Worm (Caenorhabditis elegans): ENCODE measurements around the gene Y77E11A.7.
A peak's percentile ranks its signal among the peaks of the same experiment; 100 is the strongest.

Gene Y77E11A.7

ce11 chrIV:1377699-1378098, 42.0 kb downstream of the Y77E11A.7 start:
- TF ChIP-seq ama-1 (optimal IDR thresholded peaks at IDR 0.05), result no peak
- no peak for TF ChIP-seq nhr-12 (tag; optimal IDR thresholded peaks at IDR 0.05)

DNA sequence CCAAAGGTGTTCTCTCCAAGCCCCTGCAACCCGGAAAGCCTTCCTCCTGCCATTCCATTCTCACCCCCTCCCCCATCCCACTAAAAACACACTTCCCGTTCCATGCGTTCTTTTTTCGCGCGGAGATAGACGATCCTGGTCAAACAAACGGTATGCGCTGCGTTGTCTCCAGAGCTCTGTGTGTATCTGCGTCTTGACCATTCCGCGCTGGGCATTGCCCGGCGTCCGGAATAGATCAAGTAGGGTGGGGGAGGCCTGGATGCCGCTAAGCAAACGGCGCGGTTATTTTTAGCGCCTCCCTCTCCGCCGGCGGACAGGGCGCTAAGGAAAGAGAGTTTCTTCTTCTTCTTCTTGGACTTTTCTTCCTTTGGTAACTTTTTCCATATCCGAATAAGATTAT, 44.4 kb downstream of the Y77E11A.7 start:
- TF ChIP-seq aly-2 (tag; optimal IDR thresholded peaks at IDR 0.05), result no peak

ce11 chrIV:1371300-1371699, 48.3 kb downstream of the Y77E11A.7 start:
- TF ChIP-seq nhr-21 (tag; optimal IDR thresholded peaks at IDR 0.05) (peak; percentile 34), nhr-25 (tag; optimal IDR thresholded peaks at IDR 0.05) (peak; percentile 79), sma-3 (GFP tag; optimal IDR thresholded peaks at IDR 0.05) (no peak), peb-1 (tag; optimal IDR thresholded peaks at IDR 0.05) (peak; percentile 50)

- TF ChIP-seq alr-1 (tag; optimal IDR thresholded peaks at IDR 0.05) (no peak), lin-13 (GFP tag; optimal IDR thresholded peaks at IDR 0.05) (no peak), nhr-129 (tag; optimal IDR thresholded peaks at IDR 0.05) (no peak), nhr-23 (tag; optimal IDR thresholded peaks at IDR 0.05) (no peak), R02D3.7 (tag; optimal IDR thresholded peaks at IDR 0.05) (no peak), nhr-77 (tag; optimal IDR thresholded peaks at IDR 0.05) (no peak), elt-1 (tag; optimal IDR thresholded peaks at IDR 0.05) (no peak), unc-62 (GFP tag; optimal IDR thresholded peaks at IDR 0.05) (no peak), ceh-16 (tag; optimal IDR thresholded peaks at IDR 0.05) (no peak)
Observed at ce11 chrIV:1367041-1367440, 52.6 kb downstream of the Y77E11A.7 start.

DNA sequence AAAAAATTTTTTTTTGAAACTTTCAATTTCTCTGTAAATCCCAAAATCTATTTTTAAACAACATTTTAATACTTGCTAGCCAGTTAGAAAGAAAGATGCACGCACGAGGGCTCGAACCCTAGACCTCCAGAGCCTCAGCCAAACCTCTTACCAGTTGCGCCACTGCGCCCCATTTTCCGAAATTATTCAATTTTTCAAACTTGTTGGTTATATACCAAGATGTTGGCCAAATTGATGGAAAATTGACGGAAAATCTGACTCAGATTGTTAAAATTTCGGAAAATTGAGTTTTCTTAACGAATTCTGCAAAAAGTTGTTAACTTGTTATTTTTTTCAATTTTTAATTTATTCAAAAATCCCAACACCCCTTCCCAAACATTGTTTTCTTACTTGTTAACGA, 53.9 kb downstream of the Y77E11A.7 start:
- no peak for TF ChIP-seq mbf-1 (tag; optimal IDR thresholded peaks at IDR 0.05)
- no peak for TF ChIP-seq unc-62 (GFP tag; optimal IDR thresholded peaks at IDR 0.05)
- no peak for TF ChIP-seq fos-1 (tag; optimal IDR thresholded peaks at IDR 0.05)
- no peak for TF ChIP-seq lin-13 (GFP tag; optimal IDR thresholded peaks at IDR 0.05)
- no peak for TF ChIP-seq elt-3 (tag; optimal IDR thresholded peaks at IDR 0.05)
- TF ChIP-seq Y55F3AM.14 (GFP tag; optimal IDR thresholded peaks at IDR 0.05), result no peak
- TF ChIP-seq mdl-1 (tag; optimal IDR thresholded peaks at IDR 0.05), result no peak
- TF ChIP-seq zag-1 (tag; optimal IDR thresholded peaks at IDR 0.05), result no peak
- no peak for TF ChIP-seq alr-1 (tag; optimal IDR thresholded peaks at IDR 0.05)

DNA sequence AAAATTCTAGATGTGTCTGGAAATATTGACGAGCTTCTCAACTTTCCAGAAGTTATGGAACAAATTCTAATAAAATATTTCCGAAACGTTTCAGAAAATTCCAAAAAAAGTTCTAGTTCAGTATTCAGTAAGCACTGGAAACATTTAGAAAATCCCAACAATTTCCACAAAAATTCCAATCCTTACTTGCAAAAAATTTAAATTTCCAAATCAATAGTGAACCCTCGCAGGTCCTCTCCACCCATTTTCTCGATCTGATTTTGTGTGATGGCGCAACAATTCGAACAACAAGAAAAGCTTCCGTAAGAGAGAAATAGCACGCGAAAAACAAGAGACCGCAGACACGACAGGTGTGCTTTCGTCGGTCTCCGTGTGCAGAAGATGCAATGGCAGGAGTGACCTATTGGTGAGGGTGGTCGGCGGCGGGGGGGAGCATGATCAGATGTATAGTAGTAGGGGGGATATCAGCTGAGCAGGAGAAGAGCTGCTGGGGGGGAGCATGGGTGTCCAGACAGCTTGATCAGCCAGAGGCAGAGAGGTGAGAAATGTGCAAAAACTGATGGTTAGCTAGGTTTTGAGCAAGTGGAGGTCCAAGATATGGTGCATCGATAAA, 57.9 kb downstream of the Y77E11A.7 start:
- no peak for TF ChIP-seq nhr-77 (tag; optimal IDR thresholded peaks at IDR 0.05)
- peak; percentile 72 for TF ChIP-seq F13H6.1 (tag; optimal IDR thresholded peaks at IDR 0.05)
- TF ChIP-seq R02D3.7 (tag; optimal IDR thresholded peaks at IDR 0.05), result no peak
